Fruit fly (Drosophila melanogaster) whole organism, embryonic: ENCODE data around the gene nolo.

Experiments used
- Antp ChIP-seq: fragments of 200-800 bp; sonication (Bioruptor generic); optimal IDR thresholded peaks from 3 replicates; lab custom pipeline; 2016; ENCODE audit warnings: missing biosample characterization, missing genetic modification characterization
- Atf6 ChIP-seq: fragments of 200-800 bp; sonication (Bioruptor generic); IDR thresholded peaks from 2 replicates; pipeline ENCODE4 v1.3.6; 2022; ENCODE audit warnings: missing biosample characterization, missing genetic modification characterization
- CG10147 ChIP-seq: fragments of 200-800 bp; sonication (Bioruptor generic); optimal IDR thresholded peaks from 2 replicates; lab custom pipeline; 2019; ENCODE audit warnings: missing biosample characterization, mild to moderate bottlenecking, missing genetic modification characterization, moderate library complexity
- CG10209 ChIP-seq: fragments of 200-800 bp; sonication (Bioruptor generic); optimal IDR thresholded peaks from 3 replicates; lab custom pipeline; 2017; ENCODE audit warnings: missing biosample characterization, mild to moderate bottlenecking, missing genetic modification characterization, missing genetic modification reagents
- CG10267 ChIP-seq: fragments of 200-800 bp; sonication (Bioruptor generic); optimal IDR thresholded peaks from 2 replicates; lab custom pipeline; 2018; ENCODE audit warnings: missing biosample characterization, mild to moderate bottlenecking, missing genetic modification characterization, moderate library complexity
- CG10321 ChIP-seq: fragments of 200-800 bp; sonication (Bioruptor generic); IDR thresholded peaks from 2 replicates; pipeline ENCODE4 v1.3.6; 2022; ENCODE audit warnings: missing biosample characterization, missing genetic modification characterization
- CG10431 ChIP-seq: fragments of 200-800 bp; sonication (Bioruptor generic); optimal IDR thresholded peaks from 3 replicates; lab custom pipeline; 2018; ENCODE audit warnings: missing biosample characterization, mild to moderate bottlenecking, missing genetic modification characterization
- CG11723 ChIP-seq: fragments of 200-800 bp; sonication (Bioruptor generic); optimal IDR thresholded peaks from 2 replicates; lab custom pipeline; 2017; ENCODE audit warnings: missing biosample characterization, mild to moderate bottlenecking, missing genetic modification characterization
- CG12236 ChIP-seq: fragments of 200-800 bp; sonication (Bioruptor generic); optimal IDR thresholded peaks from 2 replicates; lab custom pipeline; 2016; ENCODE audit warnings: missing biosample characterization, missing genetic modification characterization
- CG12942 ChIP-seq: fragments of 200-800 bp; sonication (Bioruptor generic); optimal IDR thresholded peaks from 3 replicates; lab custom pipeline; 2016; ENCODE audit warnings: missing biosample characterization, missing genetic modification characterization
- CG13424 ChIP-seq: fragments of 200-800 bp; sonication (Bioruptor generic); optimal IDR thresholded peaks from 2 replicates; lab custom pipeline; 2019; ENCODE audit warnings: missing biosample characterization, mild to moderate bottlenecking, missing genetic modification characterization, moderate library complexity
- CG1603 ChIP-seq: fragments of 200-800 bp; sonication (Bioruptor generic); optimal IDR thresholded peaks from 2 replicates; lab custom pipeline; 2019; ENCODE audit warnings: missing biosample characterization, mild to moderate bottlenecking, missing genetic modification characterization, moderate library complexity
- CG16813 ChIP-seq: fragments of 200-800 bp; sonication (Bioruptor generic); IDR thresholded peaks from 3 replicates; pipeline ENCODE4 v1.3.6; 2022; ENCODE audit warnings: missing biosample characterization, missing genetic modification characterization; ENCODE audit not compliant: partially characterized antibody
- CG18619 ChIP-seq: fragments of 200-800 bp; sonication (Bioruptor generic); optimal IDR thresholded peaks from 3 replicates; lab custom pipeline; 2017; ENCODE audit warnings: missing biosample characterization, mild to moderate bottlenecking, missing genetic modification characterization
- CG2678 ChIP-seq: fragments of 200-800 bp; sonication (Bioruptor generic); optimal IDR thresholded peaks from 3 replicates; lab custom pipeline; 2019; ENCODE audit warnings: missing biosample characterization, mild to moderate bottlenecking, missing genetic modification characterization, moderate library complexity
- CG30403 ChIP-seq: fragments of 200-800 bp; sonication (Bioruptor generic); optimal IDR thresholded peaks from 3 replicates; lab custom pipeline; 2016; ENCODE audit warnings: missing biosample characterization, missing genetic modification characterization
- CG32772 ChIP-seq: fragments of 200-800 bp; sonication (Bioruptor generic); IDR thresholded peaks from 2 replicates; pipeline ENCODE4 v1.3.6; 2022; ENCODE audit warnings: missing biosample characterization, missing genetic modification characterization
- CG3281 ChIP-seq: fragments of 200-800 bp; sonication (Bioruptor generic); optimal IDR thresholded peaks from 3 replicates; lab custom pipeline; 2017; ENCODE audit warnings: missing biosample characterization, mild to moderate bottlenecking, missing genetic modification characterization
- CG7556 ChIP-seq: fragments of 200-800 bp; sonication (Bioruptor generic); optimal IDR thresholded peaks from 2 replicates; lab custom pipeline; 2017; ENCODE audit warnings: missing biosample characterization, mild to moderate bottlenecking, missing genetic modification characterization
- CG7928 ChIP-seq: fragments of 200-800 bp; sonication (Bioruptor generic); optimal IDR thresholded peaks from 2 replicates; lab custom pipeline; 2017; ENCODE audit warnings: missing biosample characterization, mild to moderate bottlenecking, missing genetic modification characterization
- CG7963 ChIP-seq: fragments of 200-800 bp; sonication (Bioruptor generic); IDR thresholded peaks from 3 replicates; pipeline ENCODE4 v1.3.6; 2022; ENCODE audit warnings: missing biosample characterization, missing genetic modification characterization; ENCODE audit not compliant: partially characterized antibody
- CG8359 ChIP-seq: fragments of 200-800 bp; sonication (Bioruptor generic); optimal IDR thresholded peaks from 2 replicates; lab custom pipeline; 2017; ENCODE audit warnings: missing biosample characterization, mild to moderate bottlenecking, missing genetic modification characterization, borderline replicate concordance
- CG9437 ChIP-seq: fragments of 200-800 bp; sonication (Bioruptor generic); optimal IDR thresholded peaks from 2 replicates; lab custom pipeline; 2018; ENCODE audit warnings: missing biosample characterization, mild to moderate bottlenecking, missing genetic modification characterization
- CG9876 ChIP-seq: fragments of 200-800 bp; sonication (Bioruptor generic); optimal IDR thresholded peaks from 2 replicates; lab custom pipeline; 2016; ENCODE audit warnings: missing biosample characterization, missing genetic modification characterization
- CTCF ChIP-seq: fragments of 200-800 bp; sonication (Bioruptor generic); optimal IDR thresholded peaks from 2 replicates; lab custom pipeline; 2017; ENCODE audit warnings: missing biosample characterization, mild to moderate bottlenecking, missing genetic modification characterization, moderate library complexity
- Dad ChIP-seq: fragments of 200-800 bp; sonication (Bioruptor generic); optimal IDR thresholded peaks from 3 replicates; lab custom pipeline; 2016; ENCODE audit warnings: missing biosample characterization, missing genetic modification characterization
- Deaf1 ChIP-seq: fragments of 200-800 bp; optimal IDR thresholded peaks from 3 replicates; lab custom pipeline; 2019; ENCODE audit warnings: missing biosample characterization, mild to moderate bottlenecking, missing genetic modification characterization, moderate library complexity
- Dip2 ChIP-seq: fragments of 200-800 bp; sonication (Bioruptor generic); IDR thresholded peaks from 2 replicates; pipeline ENCODE4 v1.3.6; 2022; ENCODE audit warnings: missing biosample characterization, missing genetic modification characterization
- E2f2 ChIP-seq: fragments of 200-800 bp; sonication (Bioruptor generic); IDR thresholded peaks from 2 replicates; pipeline ENCODE4 v1.3.6; 2022; ENCODE audit warnings: missing biosample characterization, missing genetic modification characterization
- HLH4C ChIP-seq: fragments of 200-800 bp; sonication (Bioruptor generic); IDR thresholded peaks from 3 replicates; pipeline ENCODE4 v1.3.6; 2022; ENCODE audit warnings: missing biosample characterization, missing genetic modification characterization; ENCODE audit not compliant: partially characterized antibody
- MBD-R2 ChIP-seq: fragments of 200-800 bp; sonication (Bioruptor generic); IDR thresholded peaks from 2 replicates; pipeline ENCODE4 v1.3.6; 2022; ENCODE audit warnings: missing biosample characterization, missing genetic modification characterization
- Myb ChIP-seq: fragments of 200-800 bp; sonication (Bioruptor generic); optimal IDR thresholded peaks from 2 replicates; lab custom pipeline; 2016; ENCODE audit warnings: missing biosample characterization, missing genetic modification characterization
- NC2β ChIP-seq: fragments of 200-800 bp; sonication (Bioruptor generic); optimal IDR thresholded peaks from 2 replicates; lab custom pipeline; 2016; ENCODE audit warnings: missing biosample characterization, missing genetic modification characterization
- cg ChIP-seq: fragments of 200-800 bp; sonication (Bioruptor generic); optimal IDR thresholded peaks from 3 replicates; lab custom pipeline; 2019; ENCODE audit warnings: missing biosample characterization, mild to moderate bottlenecking, missing genetic modification characterization, moderate library complexity
- chm ChIP-seq: fragments of 200-800 bp; sonication (Bioruptor generic); IDR thresholded peaks from 2 replicates; pipeline ENCODE4 v1.3.6; 2022; ENCODE audit warnings: missing biosample characterization, missing genetic modification characterization
- crol ChIP-seq: fragments of 200-800 bp; sonication (Bioruptor generic); IDR thresholded peaks from 2 replicates; pipeline ENCODE4 v1.3.6; 2022; ENCODE audit warnings: missing biosample characterization, missing genetic modification characterization
- danr ChIP-seq: fragments of 200-800 bp; sonication (Bioruptor generic); IDR thresholded peaks from 2 replicates; pipeline ENCODE4 v1.3.6; 2022; ENCODE audit warnings: missing biosample characterization, missing genetic modification characterization
- dm ChIP-seq: fragments of 200-800 bp; sonication (Bioruptor generic); optimal IDR thresholded peaks from 3 replicates; lab custom pipeline; 2016; ENCODE audit warnings: missing biosample characterization, missing genetic modification characterization
- emc ChIP-seq: fragments of 200-800 bp; sonication (Bioruptor generic); optimal IDR thresholded peaks from 2 replicates; lab custom pipeline; 2016; ENCODE audit warnings: missing biosample characterization, missing genetic modification characterization
- fu2 ChIP-seq: fragments of 200-800 bp; sonication (Bioruptor generic); optimal IDR thresholded peaks from 2 replicates; lab custom pipeline; 2016; ENCODE audit warnings: missing biosample characterization, missing genetic modification characterization
- gsb-n ChIP-seq: fragments of 200-800 bp; sonication (Bioruptor generic); optimal IDR thresholded peaks from 3 replicates; lab custom pipeline; 2018; ENCODE audit warnings: missing biosample characterization, mild to moderate bottlenecking, missing genetic modification characterization
- her ChIP-seq: fragments of 200-800 bp; sonication (Bioruptor generic); optimal IDR thresholded peaks from 2 replicates; lab custom pipeline; 2016; ENCODE audit warnings: missing biosample characterization, missing genetic modification characterization
- jigr1 ChIP-seq: fragments of 200-800 bp; sonication (Bioruptor generic); IDR thresholded peaks from 3 replicates; pipeline ENCODE4 v1.3.6; 2022; ENCODE audit warnings: missing biosample characterization, missing genetic modification characterization
- jumu ChIP-seq: fragments of 200-800 bp; sonication (Bioruptor generic); optimal IDR thresholded peaks from 3 replicates; lab custom pipeline; 2016; ENCODE audit warnings: missing biosample characterization, missing genetic modification characterization
- kay ChIP-seq: fragments of 200-800 bp; sonication (Bioruptor generic); optimal IDR thresholded peaks from 2 replicates; lab custom pipeline; 2016; ENCODE audit warnings: missing biosample characterization, missing genetic modification characterization
- ro ChIP-seq: fragments of 200-800 bp; sonication (Bioruptor generic); IDR thresholded peaks from 2 replicates; pipeline ENCODE4 v1.3.6; 2022; ENCODE audit warnings: missing biosample characterization, missing genetic modification characterization
- slbo ChIP-seq: fragments of 200-800 bp; sonication (Bioruptor generic); IDR thresholded peaks from 2 replicates; pipeline ENCODE4 v1.3.6; 2022; ENCODE audit warnings: missing biosample characterization, missing genetic modification characterization
- sna ChIP-seq: fragments of 200-800 bp; sonication (Bioruptor generic); IDR thresholded peaks from 2 replicates; pipeline ENCODE4 v1.3.6; 2022; ENCODE audit warnings: missing biosample characterization, missing genetic modification characterization; ENCODE audit not compliant: partially characterized antibody
- ssp ChIP-seq: fragments of 200-800 bp; sonication (Bioruptor generic); IDR thresholded peaks from 2 replicates; pipeline ENCODE4 v1.3.6; 2022; ENCODE audit warnings: missing biosample characterization, missing genetic modification characterization
- tin ChIP-seq: fragments of 200-800 bp; sonication (Bioruptor generic); optimal IDR thresholded peaks from 3 replicates; lab custom pipeline; 2016; ENCODE audit warnings: missing biosample characterization, missing genetic modification characterization
- wdn ChIP-seq: fragments of 200-800 bp; sonication (Bioruptor generic); IDR thresholded peaks from 2 replicates; pipeline ENCODE4 v1.3.6; 2022; ENCODE audit warnings: missing biosample characterization, missing genetic modification characterization
- zfh1 ChIP-seq: fragments of 200-800 bp; sonication (Bioruptor generic); IDR thresholded peaks from 3 replicates; pipeline ENCODE4 v1.3.6; 2022; ENCODE audit warnings: missing biosample characterization, missing genetic modification characterization

The nolo gene

DNA sequence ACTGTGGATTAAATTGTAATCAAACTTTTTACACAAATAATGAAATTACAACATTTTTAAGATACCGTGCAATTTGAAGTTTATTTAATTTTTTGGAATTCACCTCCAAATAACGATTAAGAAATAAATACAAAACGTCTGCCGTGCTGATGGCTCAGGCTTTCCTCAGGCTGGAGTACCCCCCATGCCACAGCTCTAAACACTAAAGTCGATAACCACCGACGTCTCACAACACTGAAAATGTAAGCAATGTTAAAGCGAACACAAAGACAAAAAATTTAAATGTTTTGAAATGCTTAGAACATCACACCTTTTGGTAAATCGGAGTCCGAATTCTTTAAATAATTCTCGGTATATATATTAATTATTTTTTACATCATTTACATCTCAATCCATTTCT lies 26.5 kb upstream of the nolo start (continued):
- TF ChIP-seq E2f2: peak; percentile 77
- no peak for TF ChIP-seq CG7556 (GFP tag; lab: Kevin White, UChicago)
- peak; percentile 68 for TF ChIP-seq tin (GFP tag; lab: Kevin White, UChicago)
- no peak for TF ChIP-seq CG2678
- TF ChIP-seq Dip2 (GFP tag; lab: Robert Waterston, UW): no peak
- TF ChIP-seq CG10431 (GFP tag; lab: Kevin White, UChicago): no peak
- TF ChIP-seq her (GFP tag; lab: Kevin White, UChicago): peak; percentile 46
- TF ChIP-seq CG9437 (GFP tag; lab: Kevin White, UChicago): peak; percentile 42
- peak; percentile 8 for TF ChIP-seq CG10147 (GFP tag; lab: Kevin White, UChicago)
- no peak; the same call in 1 of the 2 replicates for TF ChIP-seq CG32772 (GFP tag; lab: Robert Waterston, UW)
- TF ChIP-seq CG3281 (GFP tag; lab: Kevin White, UChicago): peak; percentile 42
- peak; percentile 71 for TF ChIP-seq CG11723 (GFP tag; lab: Kevin White, UChicago)
- peak; percentile 59 for TF ChIP-seq Myb (GFP tag; lab: Kevin White, UChicago)
- no peak for TF ChIP-seq gsb-n (tag; lab: Kevin White, UChicago)
- TF ChIP-seq CG10321: no peak
- peak; percentile 27 for TF ChIP-seq CG12236 (GFP tag; lab: Kevin White, UChicago)
- no peak for TF ChIP-seq cg
- peak; percentile 53 for TF ChIP-seq CG12942
- peak; percentile 81 for TF ChIP-seq zfh1
- TF ChIP-seq fu2 (GFP tag; lab: Kevin White, UChicago): peak; percentile 49
- peak; percentile 69 for TF ChIP-seq jumu (GFP tag; lab: Kevin White, UChicago)
- peak; percentile 24 for TF ChIP-seq CG9876 (GFP tag; lab: Kevin White, UChicago)
- no peak for TF ChIP-seq chm
- TF ChIP-seq CG8359: peak; percentile 12
- TF ChIP-seq danr: peak; percentile 25; the same call in 1 of the 2 replicates
- TF ChIP-seq ssp: peak; percentile 77
- peak; percentile 50 for TF ChIP-seq Antp (GFP tag; lab: Kevin White, UChicago)
- peak; percentile 89 for TF ChIP-seq CG10267 (tag; lab: Kevin White, UChicago)
- no peak for TF ChIP-seq CG7963 (GFP tag; lab: Robert Waterston, UW)
- TF ChIP-seq CG18619 (GFP tag; lab: Kevin White, UChicago): peak; percentile 29
- TF ChIP-seq MBD-R2 (GFP tag; lab: Robert Waterston, UW): peak; percentile 58; the same call in 1 of the 2 replicates
- TF ChIP-seq Atf6 (GFP tag; lab: Robert Waterston, UW): peak; percentile 68
- peak; percentile 22 for TF ChIP-seq Dad (GFP tag; lab: Kevin White, UChicago)
- TF ChIP-seq CG16813 (GFP tag; lab: Robert Waterston, UW): 0 out of 3 replicates have a peak, but pooled peaks have one; percentile 23
- peak; percentile 48 for TF ChIP-seq dm (GFP tag; lab: Kevin White, UChicago)
- TF ChIP-seq wdn (GFP tag; lab: Robert Waterston, UW): peak; percentile 15; the same call in 1 of the 2 replicates
- TF ChIP-seq CG1603 (tag; lab: Kevin White, UChicago): peak; percentile 62
- no peak for TF ChIP-seq NC2β (GFP tag; lab: Kevin White, UChicago)
- peak; percentile 40 for TF ChIP-seq emc (GFP tag; lab: Kevin White, UChicago)
- TF ChIP-seq CG13424 (tag; lab: Kevin White, UChicago): peak; percentile 54
- TF ChIP-seq sna (GFP tag; lab: Robert Waterston, UW): no peak
- no peak for TF ChIP-seq CG7928 (GFP tag; lab: Kevin White, UChicago)
- TF ChIP-seq Deaf1: no peak
- TF ChIP-seq CG10209: peak; percentile 52
- no peak for TF ChIP-seq jigr1 (GFP tag; lab: Robert Waterston, UW)
- TF ChIP-seq HLH4C (GFP tag; lab: Robert Waterston, UW): no peak
- no peak for TF ChIP-seq kay
- no peak for TF ChIP-seq ro (GFP tag; lab: Robert Waterston, UW)
- peak; percentile 36 for TF ChIP-seq CTCF (GFP tag; lab: Kevin White, UChicago)
- TF ChIP-seq crol (GFP tag; lab: Robert Waterston, UW): no peak
- peak; percentile 71 for TF ChIP-seq CG30403 (GFP tag; lab: Kevin White, UChicago)
- peak; percentile 85 for TF ChIP-seq slbo (GFP tag; lab: Robert Waterston, UW)
